Worm (Caenorhabditis elegans) whole organism, L2 larva: ENCODE results near the gene Y40H7A.11.
A peak's percentile ranks its signal among the peaks of the same experiment; 100 is the strongest.

ENCODE experiments used
- ZK546.5 ChIP-seq: sonication (generic microtip); optimal IDR thresholded peaks from 2 replicates; lab custom pipeline; 2017; ENCODE audit warnings: missing biosample characterization, missing genetic modification characterization
- ceh-82 ChIP-seq: fragments of 150-350 bp; optimal IDR thresholded peaks from 2 replicates; lab custom pipeline; 2014; ENCODE audit warnings: missing biosample characterization, missing genetic modification characterization
- egl-27 ChIP-seq: sonication (generic microtip); optimal IDR thresholded peaks from 3 replicates; lab custom pipeline; 2017; ENCODE audit warnings: missing biosample characterization, missing genetic modification reagents, missing genetic modification characterization
- fos-1 ChIP-seq: fragments of 150-350 bp; optimal IDR thresholded peaks from 2 replicates; lab custom pipeline; 2014; ENCODE audit warnings: missing biosample characterization, missing genetic modification characterization
- lsy-2 ChIP-seq, 2 experiments: fragments of 150-350 bp in 1 of 2; sonication (generic microtip) in 1 of 2; optimal IDR thresholded peaks; 2 replicates each; lab custom pipeline; 2014 to 2017; ENCODE audit warnings: missing biosample characterization in 2 of 2, missing genetic modification characterization in 2 of 2
- nhr-10 ChIP-seq: sonication (generic microtip); optimal IDR thresholded peaks from 2 replicates; lab custom pipeline; 2017; ENCODE audit warnings: missing biosample characterization, missing genetic modification characterization
- nhr-12 ChIP-seq: fragments of 150-350 bp; optimal IDR thresholded peaks from 2 replicates; lab custom pipeline; 2014; ENCODE audit warnings: missing biosample characterization, missing genetic modification characterization
- peb-1 ChIP-seq: fragments of 150-350 bp; optimal IDR thresholded peaks from 2 replicates; lab custom pipeline; 2014; ENCODE audit warnings: missing biosample characterization, missing genetic modification characterization
- snpc-4 ChIP-seq: fragments of 150-350 bp; optimal IDR thresholded peaks from 2 replicates; lab custom pipeline; 2014; ENCODE audit warnings: missing biosample characterization, missing genetic modification characterization
- unc-55 ChIP-seq: fragments of 150-350 bp; sonication (generic microtip); optimal IDR thresholded peaks from 3 replicates; lab custom pipeline; 2014; ENCODE audit warnings: missing biosample characterization, missing genetic modification reagents, missing genetic modification characterization
- zag-1 ChIP-seq: fragments of 150-350 bp; optimal IDR thresholded peaks from 2 replicates; lab custom pipeline; 2014; ENCODE audit warnings: missing biosample characterization, missing genetic modification characterization
- ztf-4 ChIP-seq: fragments of 150-350 bp; optimal IDR thresholded peaks from 2 replicates; lab custom pipeline; 2014; ENCODE audit warnings: missing biosample characterization, missing genetic modification characterization

DNA sequence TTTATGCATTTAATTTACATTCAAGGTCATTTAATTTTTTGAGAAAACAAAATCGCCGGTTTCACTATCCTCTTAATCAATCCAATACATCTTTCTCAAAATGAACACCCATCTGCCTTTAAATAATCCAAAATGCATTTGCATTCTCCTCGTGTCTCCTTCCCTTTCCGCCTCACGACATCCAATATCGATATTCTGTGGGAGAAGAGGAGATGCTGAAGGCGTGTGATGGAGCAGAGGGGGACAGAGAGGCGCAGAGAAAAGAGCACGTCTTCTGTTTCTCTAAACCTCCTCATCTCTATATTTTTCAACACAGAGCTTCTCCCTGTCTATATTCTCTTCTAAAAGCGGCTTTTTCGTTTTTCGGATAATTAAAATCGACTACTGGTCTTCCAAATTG lies 39.4 kb upstream of the Y40H7A.11 start, which contains the start of gene Y73F8A.5:
- TF ChIP-seq peb-1 (no peak), egl-27 (no peak), nhr-10 (tag; lab: Kevin White, UChicago) (no peak), zag-1 (tag; lab: Kevin White, UChicago) (no peak), ceh-82 (tag; lab: Kevin White, UChicago) (no peak), ZK546.5 (no peak), fos-1 (tag; lab: Kevin White, UChicago) (no peak), lsy-2 (tag; optimal IDR thresholded peaks at IDR 0.05; lab: Kevin White, UChicago) (no peak), nhr-12 (tag; lab: Kevin White, UChicago) (no peak), unc-55 (GFP tag; lab: Kevin White, UChicago) (peak; percentile 83), snpc-4 (no peak), ztf-4 (no peak)
